Fruit fly (Drosophila melanogaster): ENCODE results near the gene CG7497.
A peak's percentile ranks its signal among the peaks of the same experiment; 100 is the strongest.

The CG7497 gene

DNA sequence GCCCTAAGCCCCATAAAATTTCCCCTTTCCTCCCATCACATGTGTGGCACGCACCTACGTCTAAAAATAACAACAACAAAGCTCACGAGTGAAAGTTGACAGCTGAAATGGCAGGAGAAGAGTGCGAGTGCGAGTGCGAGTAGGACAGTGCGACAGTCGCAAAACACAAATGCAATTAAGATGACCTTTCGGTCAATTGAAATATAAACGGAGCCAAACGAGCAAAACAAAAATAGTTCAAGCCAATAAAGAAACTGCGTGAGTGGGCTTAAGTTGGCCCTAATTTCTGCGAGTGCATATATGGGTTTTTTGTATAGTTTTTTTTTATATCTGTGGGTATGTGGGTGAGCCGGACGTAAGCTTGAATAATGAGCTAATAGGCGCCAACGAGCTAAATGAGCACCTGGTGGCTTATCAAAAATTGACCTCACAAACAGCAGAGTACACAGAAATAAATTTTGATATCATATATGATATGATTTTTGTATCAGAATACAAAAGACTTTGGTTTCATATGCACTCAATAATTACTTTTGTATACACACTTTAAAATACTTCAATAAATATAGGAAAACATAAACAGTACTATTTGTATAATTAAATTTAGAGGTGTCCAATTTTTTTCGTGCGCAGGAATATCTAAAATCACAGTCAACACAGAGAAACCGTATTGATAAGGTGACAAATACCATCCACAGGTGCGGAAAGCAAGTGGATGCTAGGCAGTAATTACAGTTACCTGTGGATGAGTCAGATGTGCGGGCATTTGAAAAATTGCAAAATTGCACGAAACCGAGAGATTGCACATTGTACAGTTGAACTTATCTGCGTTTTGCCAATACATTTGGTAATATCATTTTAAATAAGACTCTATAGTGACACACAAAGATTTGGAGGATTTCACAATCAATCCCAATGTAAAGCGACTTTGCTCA is 18.7 kb downstream of the CG7497 start (continued):
- TF ChIP-seq pan (optimal IDR thresholded peaks at IDR 0.05), result no peak
- peak; percentile 12 for TF ChIP-seq ey (GFP tag; optimal IDR thresholded peaks at IDR 0.05)
- TF ChIP-seq psq (GFP tag; optimal IDR thresholded peaks at IDR 0.05), result no peak

DNA sequence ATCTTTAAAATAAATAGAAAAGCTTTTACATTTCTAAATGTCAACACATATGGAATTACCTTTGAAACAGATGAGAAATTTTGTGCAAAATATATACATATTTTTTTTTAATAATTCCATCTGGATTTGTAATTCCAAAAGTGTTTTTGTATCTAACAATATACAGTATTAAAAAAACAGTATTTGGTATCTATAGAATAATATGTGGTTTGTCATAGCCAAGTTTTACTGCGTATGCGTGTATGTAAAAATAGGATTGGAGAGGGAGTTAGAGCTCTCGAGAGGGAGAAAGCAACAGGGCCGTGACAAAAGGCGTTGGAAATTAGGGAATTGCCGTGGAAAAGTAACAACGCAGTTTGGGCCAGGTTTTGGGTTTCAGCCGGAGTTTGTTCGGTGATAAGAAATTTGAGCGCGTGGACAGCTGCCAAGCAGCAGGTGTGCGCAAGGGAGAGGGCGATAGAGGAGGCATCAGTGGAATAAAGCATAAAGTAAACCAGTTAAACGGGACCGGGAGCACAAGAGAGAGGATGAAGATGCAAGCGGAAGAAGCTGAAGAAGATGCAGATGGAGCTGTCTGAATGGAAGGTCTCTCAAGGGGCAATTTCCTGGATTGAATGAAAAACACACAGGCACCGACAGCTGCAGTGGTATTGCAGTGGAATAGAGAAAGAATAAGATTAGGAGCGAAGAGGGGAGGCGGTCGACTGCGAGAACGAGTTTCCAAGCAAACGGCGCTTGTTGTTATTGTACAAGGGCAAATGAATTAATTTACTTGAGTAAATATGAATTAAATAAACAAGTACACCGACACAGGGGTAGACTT is 19.8 kb downstream of the CG7497 start:
- TF ChIP-seq tai (GFP tag; optimal IDR thresholded peaks at IDR 0.05) (peak; percentile 78), pan (optimal IDR thresholded peaks at IDR 0.05) (no peak), usp (GFP tag; optimal IDR thresholded peaks at IDR 0.05) (no peak), lola (GFP tag; optimal IDR thresholded peaks at IDR 0.05) (no peak), GATAd (GFP tag; optimal IDR thresholded peaks at IDR 0.05) (no peak), CG9705 (GFP tag; optimal IDR thresholded peaks at IDR 0.05) (peak; percentile 63), Dif (GFP tag; optimal IDR thresholded peaks at IDR 0.05; ENCODE audit: partially characterized antibody) (peak; percentile 77), rgr (GFP tag; optimal IDR thresholded peaks at IDR 0.05) (peak; percentile 62), Dfd (GFP tag; optimal IDR thresholded peaks at IDR 0.05) (no peak), Hr83 (GFP tag; optimal IDR thresholded peaks at IDR 0.05; ENCODE audit: poor library complexity, severe bottlenecking) (peak; percentile 100), sage (GFP tag; optimal IDR thresholded peaks at IDR 0.05) (peak; percentile 49), h (GFP tag; optimal IDR thresholded peaks at IDR 0.05) (peak; percentile 94), Hnf4 (GFP tag; optimal IDR thresholded peaks at IDR 0.05) (peak; percentile 87), dmrt93B (GFP tag; optimal IDR thresholded peaks at IDR 0.05) (peak; percentile 65), dl (GFP tag; optimal IDR thresholded peaks at IDR 0.05; ENCODE audit: insufficient read depth in 1 of 2, partially characterized antibody in 2 of 2) (peak; percentile 3 to 25), psq (GFP tag; optimal IDR thresholded peaks at IDR 0.05) (peak; percentile 54), woc (GFP tag; optimal IDR thresholded peaks at IDR 0.05) (peak; percentile 34), brk (GFP tag; optimal IDR thresholded peaks at IDR 0.05) (peak; percentile 59), N (GFP tag; optimal IDR thresholded peaks at IDR 0.05) (no peak), Jra (GFP tag; optimal IDR thresholded peaks at IDR 0.05) (peak; percentile 76), Vsx2 (GFP tag; optimal IDR thresholded peaks at IDR 0.05; ENCODE audit: partially characterized antibody) (peak; percentile 92), jim (GFP tag; optimal IDR thresholded peaks at IDR 0.05) (peak; percentile 87), foxo (GFP tag; optimal IDR thresholded peaks at IDR 0.05) (peak in 1 of 2 experiments; percentile 85), br (GFP tag; optimal IDR thresholded peaks at IDR 0.05) (peak; percentile 72), sv (GFP tag; optimal IDR thresholded peaks at IDR 0.05) (no peak), Rel (GFP tag; optimal IDR thresholded peaks at IDR 0.05) (no peak), Rel (tag; optimal IDR thresholded peaks at IDR 0.05) (no peak), Abd-B (GFP tag; optimal IDR thresholded peaks at IDR 0.05) (no peak), Mio (GFP tag; optimal IDR thresholded peaks at IDR 0.05) (no peak), Sp1 (GFP tag; optimal IDR thresholded peaks at IDR 0.05) (no peak), Hr78 (GFP tag; optimal IDR thresholded peaks at IDR 0.05) (no peak), ey (GFP tag; optimal IDR thresholded peaks at IDR 0.05) (no peak), fru (GFP tag; optimal IDR thresholded peaks at IDR 0.05) (peak; percentile 85), CG32264 (GFP tag; optimal IDR thresholded peaks at IDR 0.05) (peak; percentile 73), OdsH (GFP tag; optimal IDR thresholded peaks at IDR 0.05) (peak; percentile 37), Myc (optimal IDR thresholded peaks at IDR 0.05) (no peak), HLH106 (tag; optimal IDR thresholded peaks at IDR 0.05) (peak; percentile 10), dsf (GFP tag; optimal IDR thresholded peaks at IDR 0.05; ENCODE audit: borderline replicate concordance) (no peak), CrebA (GFP tag; optimal IDR thresholded peaks at IDR 0.05; ENCODE audit: borderline replicate concordance) (peak; percentile 85)

Measured in whole organism, wandering third instar larva.